Worm (Caenorhabditis elegans) whole organism, L4 larva: Measurements from ENCODE around the gene spr-2.
A peak's percentile ranks its signal among the peaks of the same experiment; 100 is the strongest.

Source experiments
- F37D6.2 ChIP-seq: sonication (generic microtip); optimal IDR thresholded peaks from 2 replicates; lab custom pipeline; 2016; ENCODE audit warnings: mild to moderate bottlenecking, missing genetic modification characterization, missing compliant biosample characterization
- T20F7.1 ChIP-seq: fragments of 200-800 bp; sonication (Bioruptor generic); optimal IDR thresholded peaks from 2 replicates; lab custom pipeline; 2018; ENCODE audit warnings: mild to moderate bottlenecking, missing genetic modification characterization, missing compliant biosample characterization
- T26A8.4 ChIP-seq: fragments of 200-800 bp; sonication (Bioruptor generic); IDR thresholded peaks from 2 replicates; pipeline ENCODE4 v1.3.6; 2022; ENCODE audit warnings: missing genetic modification characterization, missing compliant biosample characterization
- Y75B8A.6 ChIP-seq: fragments of 200-800 bp; sonication (Bioruptor generic); IDR thresholded peaks from 2 replicates; pipeline ENCODE4 v1.3.6; 2022; ENCODE audit warnings: missing genetic modification reagents, missing genetic modification characterization, missing compliant biosample characterization
- ZK546.5 ChIP-seq, 2 experiments: sonication (generic microtip); optimal IDR thresholded peaks; 2 replicates each; lab custom pipeline; 2017; ENCODE audit warnings: missing biosample characterization in 2 of 2, missing genetic modification characterization in 2 of 2
- ceh-82 ChIP-seq: sonication (generic microtip); optimal IDR thresholded peaks from 2 replicates; lab custom pipeline; 2017; ENCODE audit warnings: missing biosample characterization, missing genetic modification characterization
- cey-2 ChIP-seq: sonication (generic microtip); optimal IDR thresholded peaks from 3 replicates; lab custom pipeline; 2017; ENCODE audit warnings: missing genetic modification characterization, mild to moderate bottlenecking, missing compliant biosample characterization, antibody characterized with exemption, borderline replicate concordance; ENCODE audit not compliant: insufficient read depth
- daf-16 ChIP-seq, 3 experiments: sonication (generic microtip); optimal IDR thresholded peaks; 2 replicates each; lab custom pipeline; 2016 to 2017; ENCODE audit warnings: missing genetic modification characterization in 3 of 3, missing genetic modification reagents in 3 of 3, mild to moderate bottlenecking in 2 of 3, missing compliant biosample characterization in 2 of 3, missing biosample characterization in 1 of 3, moderate library complexity in 1 of 3
- daf-19 ChIP-seq: fragments of 200-800 bp; sonication (Bioruptor generic); conservative IDR thresholded peaks from 2 replicates; pipeline ENCODE4 v1.3.6; 2022; ENCODE audit warnings: missing genetic modification characterization, missing compliant biosample characterization
- dmd-6 ChIP-seq: fragments of 200-800 bp; sonication (Bioruptor generic); IDR thresholded peaks from 2 replicates; pipeline ENCODE4 v1.3.6; 2022; ENCODE audit warnings: missing genetic modification reagents, missing genetic modification characterization, missing compliant biosample characterization
- dpl-1 ChIP-seq: fragments of 150-350 bp; optimal IDR thresholded peaks from 2 replicates; lab custom pipeline; 2014; ENCODE audit warnings: missing biosample characterization, missing genetic modification reagents, missing genetic modification characterization
- duxl-1 ChIP-seq: sonication (generic microtip); optimal IDR thresholded peaks from 2 replicates; lab custom pipeline; 2016; ENCODE audit warnings: mild to moderate bottlenecking, missing genetic modification characterization, moderate library complexity, missing compliant biosample characterization; ENCODE audit not compliant: poor library complexity
- dve-1 ChIP-seq: sonication (generic microtip); optimal IDR thresholded peaks from 2 replicates; lab custom pipeline; 2017; ENCODE audit warnings: antibody characterized with exemption, mild to moderate bottlenecking, missing genetic modification characterization, missing compliant biosample characterization; ENCODE audit not compliant: insufficient read depth
- egl-27 ChIP-seq: sonication (generic microtip); optimal IDR thresholded peaks from 3 replicates; lab custom pipeline; 2017; ENCODE audit warnings: missing biosample characterization, missing genetic modification reagents, missing genetic modification characterization
- hif-1 ChIP-seq, 2 experiments: sonication (generic microtip); optimal IDR thresholded peaks; 2 replicates each; lab custom pipeline; 2016 to 2017; ENCODE audit warnings: missing compliant biosample characterization in 2 of 2, missing genetic modification characterization in 2 of 2, missing genetic modification reagents in 2 of 2, missing genotype in 2 of 2, mild to moderate bottlenecking in 1 of 2
- hlh-11 ChIP-seq: fragments of 200-800 bp; sonication (Bioruptor generic); optimal IDR thresholded peaks from 2 replicates; lab custom pipeline; 2018; ENCODE audit warnings: mild to moderate bottlenecking, missing genetic modification characterization, missing compliant biosample characterization
- hlh-30 ChIP-seq: sonication (generic microtip); optimal IDR thresholded peaks from 2 replicates; lab custom pipeline; 2017; ENCODE audit warnings: antibody characterized with exemption, mild to moderate bottlenecking, missing genetic modification characterization, missing compliant biosample characterization; ENCODE audit not compliant: insufficient read depth
- hmg-1.1 ChIP-seq: fragments of 200-800 bp; sonication (Bioruptor generic); IDR thresholded peaks from 2 replicates; pipeline ENCODE4 v1.3.6; 2022; ENCODE audit warnings: missing genetic modification reagents, missing genetic modification characterization, missing compliant biosample characterization
- lin-13 ChIP-seq: fragments of 150-350 bp; optimal IDR thresholded peaks from 2 replicates; lab custom pipeline; 2014; ENCODE audit warnings: missing biosample characterization, missing genetic modification reagents, missing genetic modification characterization
- lin-38 ChIP-seq: fragments of 200-800 bp; sonication (Bioruptor generic); IDR thresholded peaks from 2 replicates; pipeline ENCODE4 v1.3.6; 2022; ENCODE audit warnings: missing genetic modification reagents, missing genetic modification characterization, missing compliant biosample characterization
- lsy-2 ChIP-seq, 2 experiments: fragments of 150-350 bp in 1 of 2; sonication (generic microtip) in 1 of 2; optimal IDR thresholded peaks; 2 replicates each; lab custom pipeline; 2014 to 2017; ENCODE audit warnings: missing biosample characterization in 2 of 2, missing genetic modification characterization in 2 of 2
- madf-5 ChIP-seq, 2 experiments: fragments of 200-800 bp; sonication (Bioruptor generic); IDR thresholded peaks; 2 replicates each; pipeline ENCODE4 v1.3.6; 2022; ENCODE audit warnings: missing compliant biosample characterization in 2 of 2, missing genetic modification characterization in 2 of 2
- mdt-29 ChIP-seq: fragments of 200-800 bp; sonication (Bioruptor generic); IDR thresholded peaks from 2 replicates; pipeline ENCODE4 v1.3.6; 2022; ENCODE audit warnings: missing genetic modification reagents, missing genetic modification characterization, missing compliant biosample characterization
- mep-1 ChIP-seq: fragments of 150-350 bp; sonication (generic microtip); optimal IDR thresholded peaks from 3 replicates; lab custom pipeline; 2014; ENCODE audit warnings: missing biosample characterization, missing genetic modification characterization
- mes-2 ChIP-seq: sonication (generic microtip); optimal IDR thresholded peaks from 2 replicates; lab custom pipeline; 2016; ENCODE audit warnings: missing genotype, mild to moderate bottlenecking, missing genetic modification characterization, missing compliant biosample characterization; ENCODE audit not compliant: poor library complexity, severe bottlenecking
- mxl-3 ChIP-seq: fragments of 200-800 bp; sonication (Bioruptor generic); optimal IDR thresholded peaks from 2 replicates; lab custom pipeline; 2018; ENCODE audit warnings: mild to moderate bottlenecking, missing genetic modification characterization, missing compliant biosample characterization
- nhr-102 ChIP-seq: sonication (generic microtip); optimal IDR thresholded peaks from 2 replicates; lab custom pipeline; 2016; ENCODE audit warnings: mild to moderate bottlenecking, missing genetic modification characterization, moderate library complexity, missing compliant biosample characterization
- nhr-11 ChIP-seq: fragments of 150-350 bp; optimal IDR thresholded peaks from 2 replicates; lab custom pipeline; 2014; ENCODE audit warnings: missing biosample characterization, missing genetic modification characterization
- nhr-28 ChIP-seq: fragments of 150-350 bp; optimal IDR thresholded peaks from 2 replicates; lab custom pipeline; 2014; ENCODE audit warnings: missing biosample characterization, missing genetic modification characterization
- nhr-48 ChIP-seq: sonication (generic microtip); optimal IDR thresholded peaks from 2 replicates; lab custom pipeline; 2016; ENCODE audit warnings: mild to moderate bottlenecking, missing genetic modification characterization, missing compliant biosample characterization
- nhr-6 ChIP-seq: fragments of 150-350 bp; optimal IDR thresholded peaks from 2 replicates; lab custom pipeline; 2014; ENCODE audit warnings: missing biosample characterization, missing genetic modification characterization
- pha-4 ChIP-seq, 2 experiments: fragments of 150-350 bp in 1 of 2; fragments of 200-800 bp in 1 of 2; sonication (Bioruptor generic) in 1 of 2; IDR thresholded peaks in 1 of 2; optimal IDR thresholded peaks in 1 of 2; 2 replicates each; pipeline versions ENCODE4 v1.3.6 to Lab custom; 2014 to 2022; ENCODE audit warnings: missing genetic modification characterization in 2 of 2, missing genetic modification reagents in 2 of 2, missing biosample characterization in 1 of 2, missing compliant biosample characterization in 1 of 2
- php-3 ChIP-seq: fragments of 200-800 bp; sonication (Bioruptor generic); IDR thresholded peaks from 2 replicates; pipeline ENCODE4 v1.3.6; 2022; ENCODE audit warnings: missing genetic modification reagents, missing genetic modification characterization, missing compliant biosample characterization
- pqm-1 ChIP-seq: sonication (generic microtip); optimal IDR thresholded peaks from 2 replicates; lab custom pipeline; 2017; ENCODE audit warnings: missing biosample characterization, missing genetic modification characterization
- rbr-2 ChIP-seq: sonication (generic microtip); optimal IDR thresholded peaks from 2 replicates; lab custom pipeline; 2016; ENCODE audit warnings: missing genotype, missing genetic modification characterization, missing compliant biosample characterization
- set-16 ChIP-seq: fragments of 200-800 bp; sonication (Bioruptor generic); IDR thresholded peaks from 2 replicates; pipeline ENCODE4 v1.3.6; 2022; ENCODE audit warnings: missing genetic modification reagents, missing genetic modification characterization, missing compliant biosample characterization
- spr-1 ChIP-seq: sonication (generic microtip); optimal IDR thresholded peaks from 2 replicates; lab custom pipeline; 2016; ENCODE audit warnings: mild to moderate bottlenecking, missing genetic modification characterization, missing compliant biosample characterization
- spr-3 ChIP-seq: fragments of 200-800 bp; sonication (Bioruptor generic); optimal IDR thresholded peaks from 2 replicates; lab custom pipeline; 2018; ENCODE audit warnings: mild to moderate bottlenecking, missing genetic modification characterization, missing compliant biosample characterization
- unc-130 ChIP-seq: sonication (generic microtip); optimal IDR thresholded peaks from 2 replicates; lab custom pipeline; 2016; ENCODE audit warnings: missing genetic modification reagents, missing genetic modification characterization, missing compliant biosample characterization
- unc-39 ChIP-seq: sonication (generic microtip); optimal IDR thresholded peaks from 2 replicates; lab custom pipeline; 2017; ENCODE audit warnings: missing biosample characterization, missing genetic modification characterization
- vab-7 ChIP-seq: fragments of 200-800 bp; sonication (Bioruptor generic); IDR thresholded peaks from 2 replicates; pipeline ENCODE4 v1.3.6; 2022; ENCODE audit warnings: missing genetic modification reagents, missing genetic modification characterization, missing compliant biosample characterization
- zfp-3 ChIP-seq: fragments of 200-800 bp; sonication (Bioruptor generic); conservative IDR thresholded peaks from 2 replicates; pipeline ENCODE4 v1.3.6; 2022; ENCODE audit warnings: missing genetic modification reagents, missing genetic modification characterization, missing compliant biosample characterization
- zip-2 ChIP-seq: fragments of 150-350 bp; optimal IDR thresholded peaks from 2 replicates; lab custom pipeline; 2014; ENCODE audit warnings: missing biosample characterization, missing genetic modification characterization
- ztf-11 ChIP-seq: fragments of 150-350 bp; optimal IDR thresholded peaks from 2 replicates; lab custom pipeline; 2014; ENCODE audit warnings: missing biosample characterization, missing genetic modification characterization
- ztf-7 ChIP-seq: fragments of 150-350 bp; optimal IDR thresholded peaks from 2 replicates; lab custom pipeline; 2014; ENCODE audit warnings: missing biosample characterization, missing genetic modification characterization

The spr-2 gene

ce11 chrIV:8891131-8891530 is at the start of gene spr-2:
Gene spr-2 (plus strand): TSS chrIV:8891462.
- TF ChIP-seq nhr-6: peak; percentile 60
- peak; percentile 62 for TF ChIP-seq ztf-7 (tag; lab: Kevin White, UChicago)
- 0 out of 2 replicates have a peak, but pooled peaks have one; percentile 35 for TF ChIP-seq pha-4 (GFP tag; IDR thresholded peaks at IDR 0.05; lab: Robert Waterston, UW)
- peak; percentile 61 for TF ChIP-seq pha-4 (tag; optimal IDR thresholded peaks at IDR 0.05; lab: Kevin White, UChicago)
- peak; percentile 19 for TF ChIP-seq lin-13 (GFP tag; lab: Kevin White, UChicago)
- peak; percentile 44 for TF ChIP-seq mxl-3 (GFP tag; lab: Kevin White, UChicago)
- TF ChIP-seq mdt-29 (GFP tag; lab: Robert Waterston, UW): no peak
- TF ChIP-seq nhr-11 (tag; lab: Kevin White, UChicago): peak; percentile 65
- no peak for TF ChIP-seq madf-5 (GFP tag; IDR thresholded peaks at IDR 0.05; lab: Robert Waterston, UW)
- no peak for TF ChIP-seq mes-2 (tag; lab: Kevin White, UChicago)
- peak; percentile 75 for TF ChIP-seq lin-38 (GFP tag; lab: Robert Waterston, UW)
- peak; percentile 35 for TF ChIP-seq F37D6.2 (tag; lab: Kevin White, UChicago)
- TF ChIP-seq dve-1: peak; percentile 67
- TF ChIP-seq vab-7 (GFP tag; lab: Robert Waterston, UW): peak; percentile 60
- peak; percentile 32 for TF ChIP-seq spr-3 (GFP tag; lab: Kevin White, UChicago)
- no peak for TF ChIP-seq ZK546.5 (tag; optimal IDR thresholded peaks at IDR 0.05; lab: Kevin White, UChicago)
- TF ChIP-seq pqm-1 (tag; lab: Kevin White, UChicago): peak; percentile 1
- TF ChIP-seq cey-2: no peak
- TF ChIP-seq daf-16 (GFP tag; optimal IDR thresholded peaks at IDR 0.05; lab: Kevin White, UChicago): peak; percentile 7 to 34
- peak; percentile 62 for TF ChIP-seq daf-16 (tag; optimal IDR thresholded peaks at IDR 0.05; lab: Kevin White, UChicago)
- TF ChIP-seq T20F7.1: peak; percentile 79
- peak; percentile 73 for TF ChIP-seq rbr-2 (tag; lab: Kevin White, UChicago)
- TF ChIP-seq ceh-82 (tag; lab: Kevin White, UChicago): no peak
- peak in 1 of 2 experiments; percentile 88 for TF ChIP-seq lsy-2 (tag; optimal IDR thresholded peaks at IDR 0.05; lab: Kevin White, UChicago)
- TF ChIP-seq set-16: no peak
- TF ChIP-seq spr-1 (tag; lab: Kevin White, UChicago): peak; percentile 33
- no peak for TF ChIP-seq php-3 (GFP tag; lab: Robert Waterston, UW)
- 0 out of 2 replicates have a peak, but pooled peaks have one; percentile 27 for TF ChIP-seq dmd-6
- TF ChIP-seq ztf-11: no peak
- TF ChIP-seq hlh-30 (tag; lab: Kevin White, UChicago): peak; percentile 70
- peak; percentile 51; the same call in 1 of the 2 replicates for TF ChIP-seq T26A8.4 (GFP tag; lab: Robert Waterston, UW)
- TF ChIP-seq nhr-102 (tag; lab: Kevin White, UChicago): peak; percentile 68
- peak; percentile 22 for TF ChIP-seq zip-2
- TF ChIP-seq mep-1 (tag; lab: Kevin White, UChicago): peak; percentile 79
- peak; percentile 66; the same call in 1 of the 2 replicates for TF ChIP-seq hmg-1.1
- TF ChIP-seq hif-1 (tag; optimal IDR thresholded peaks at IDR 0.05; lab: Kevin White, UChicago): no peak
- peak; percentile 35 for TF ChIP-seq duxl-1
- peak; percentile 38 for TF ChIP-seq nhr-28
- TF ChIP-seq nhr-48 (tag; lab: Kevin White, UChicago): peak; percentile 26
- peak; percentile 86 for TF ChIP-seq dpl-1 (GFP tag; lab: Kevin White, UChicago)
- TF ChIP-seq, all 104 proteins: peak for 28

ce11 chrIV:8844457-8844856 is 46.8 kb upstream of the spr-2 start, which contains the start of gene T11B7.2:
Gene T11B7.2 (minus strand): TSS chrIV:8844557.
- no peak for TF ChIP-seq egl-27 (tag; lab: Kevin White, UChicago)
- TF ChIP-seq nhr-48 (tag; lab: Kevin White, UChicago): no peak
- TF ChIP-seq T26A8.4 (GFP tag; lab: Robert Waterston, UW): no peak
- TF ChIP-seq daf-19 (GFP tag; lab: Robert Waterston, UW): no peak
- TF ChIP-seq unc-39 (tag; lab: Kevin White, UChicago): no peak
- TF ChIP-seq madf-5 (GFP tag; IDR thresholded peaks at IDR 0.05; lab: Robert Waterston, UW): no peak
- TF ChIP-seq spr-3 (GFP tag; lab: Kevin White, UChicago): no peak
- no peak for TF ChIP-seq unc-130 (GFP tag; lab: Kevin White, UChicago)
- no peak for TF ChIP-seq hlh-11 (tag; lab: Kevin White, UChicago)
- TF ChIP-seq mdt-29 (GFP tag; lab: Robert Waterston, UW): no peak
- no peak for TF ChIP-seq Y75B8A.6
- TF ChIP-seq hmg-1.1: no peak
- TF ChIP-seq zfp-3 (GFP tag; lab: Robert Waterston, UW): no peak
- TF ChIP-seq, all 104 proteins: peak for 0
